Fruit fly (Drosophila melanogaster) whole organism, embryonic: ENCODE data around the gene CG7564.

Experiments
- ATbp ChIP-seq: fragments of 200-800 bp; sonication (Bioruptor generic); optimal IDR thresholded peaks from 2 replicates; lab custom pipeline; 2017; ENCODE audit warnings: missing biosample characterization, mild to moderate bottlenecking, missing genetic modification characterization, missing genetic modification reagents
- CG1024 ChIP-seq: fragments of 200-800 bp; sonication (Bioruptor generic); IDR thresholded peaks from 2 replicates; pipeline ENCODE4 v1.3.6; 2022; ENCODE audit warnings: missing biosample characterization, missing genetic modification characterization
- CG11560 ChIP-seq: fragments of 200-800 bp; sonication (Bioruptor generic); IDR thresholded peaks from 3 replicates; pipeline ENCODE4 v1.3.6; 2022; ENCODE audit warnings: missing biosample characterization, missing genetic modification characterization
- CG1233 ChIP-seq: fragments of 200-800 bp; sonication (Bioruptor generic); optimal IDR thresholded peaks from 4 replicates; lab custom pipeline; 2018; ENCODE audit warnings: missing biosample characterization, mild to moderate bottlenecking, missing genetic modification characterization
- CG13424 ChIP-seq: fragments of 200-800 bp; sonication (Bioruptor generic); optimal IDR thresholded peaks from 2 replicates; lab custom pipeline; 2019; ENCODE audit warnings: missing biosample characterization, mild to moderate bottlenecking, missing genetic modification characterization, moderate library complexity
- CG1603 ChIP-seq: fragments of 200-800 bp; sonication (Bioruptor generic); optimal IDR thresholded peaks from 2 replicates; lab custom pipeline; 2019; ENCODE audit warnings: missing biosample characterization, mild to moderate bottlenecking, missing genetic modification characterization, moderate library complexity
- CG17361 ChIP-seq: fragments of 200-800 bp; sonication (Bioruptor generic); IDR thresholded peaks from 3 replicates; pipeline ENCODE4 v1.3.6; 2022; ENCODE audit warnings: missing biosample characterization, missing genetic modification characterization
- CG31224 ChIP-seq: fragments of 200-800 bp; sonication (Bioruptor generic); IDR thresholded peaks from 2 replicates; pipeline ENCODE4 v1.3.6; 2022; ENCODE audit warnings: missing biosample characterization, missing genetic modification characterization
- CG31441 ChIP-seq: fragments of 200-800 bp; sonication (Bioruptor generic); IDR thresholded peaks from 2 replicates; pipeline ENCODE4 v1.3.6; 2022; ENCODE audit warnings: missing biosample characterization, missing genetic modification characterization
- CG32767 ChIP-seq: fragments of 200-800 bp; sonication (Bioruptor generic); IDR thresholded peaks from 2 replicates; pipeline ENCODE4 v1.3.6; 2022; ENCODE audit warnings: missing biosample characterization, missing genetic modification characterization
- CG4404 ChIP-seq: fragments of 200-800 bp; sonication (Bioruptor generic); IDR thresholded peaks from 2 replicates; pipeline ENCODE4 v1.3.6; 2022; ENCODE audit warnings: missing biosample characterization, missing genetic modification characterization
- CG6272 ChIP-seq: fragments of 200-800 bp; sonication (Bioruptor generic); IDR thresholded peaks from 2 replicates; pipeline ENCODE4 v1.3.6; 2022; ENCODE audit warnings: missing biosample characterization, missing genetic modification characterization
- CG6689 ChIP-seq: fragments of 200-800 bp; sonication (Bioruptor generic); IDR thresholded peaks from 2 replicates; pipeline ENCODE4 v1.3.6; 2022; ENCODE audit warnings: missing biosample characterization, missing genetic modification characterization
- CG8281 ChIP-seq: fragments of 200-800 bp; sonication (Bioruptor generic); optimal IDR thresholded peaks from 2 replicates; lab custom pipeline; 2018; ENCODE audit warnings: missing biosample characterization, mild to moderate bottlenecking, missing genetic modification characterization, moderate library complexity
- CG8924 ChIP-seq: fragments of 200-800 bp; optimal IDR thresholded peaks from 3 replicates; lab custom pipeline; 2019; ENCODE audit warnings: missing biosample characterization, mild to moderate bottlenecking, missing genetic modification characterization, moderate library complexity
- CG9609 ChIP-seq: fragments of 200-800 bp; sonication (Bioruptor generic); optimal IDR thresholded peaks from 3 replicates; lab custom pipeline; 2016; ENCODE audit warnings: missing biosample characterization, missing genetic modification characterization
- CG9797 ChIP-seq: fragments of 200-800 bp; sonication (Bioruptor generic); optimal IDR thresholded peaks from 3 replicates; lab custom pipeline; 2018; ENCODE audit warnings: missing biosample characterization, mild to moderate bottlenecking, missing genetic modification characterization
- CrebB ChIP-seq: fragments of 200-800 bp; sonication (Bioruptor generic); optimal IDR thresholded peaks from 3 replicates; lab custom pipeline; 2018; ENCODE audit warnings: missing biosample characterization, mild to moderate bottlenecking, missing genetic modification characterization
- Eip74EF ChIP-seq, 2 experiments: fragments of 200-800 bp in 1 of 2; fragments of >200 bp in 1 of 2; sonication (Bioruptor generic) in 1 of 2; optimal IDR thresholded peaks; 2 replicates each; lab custom pipeline; 2017 to 2019; ENCODE audit warnings: missing biosample characterization in 2 of 2, missing genetic modification characterization in 2 of 2, mild to moderate bottlenecking in 1 of 2, moderate library complexity in 1 of 2
- Fer1 ChIP-seq: fragments of 200-800 bp; sonication (Bioruptor generic); optimal IDR thresholded peaks from 2 replicates; lab custom pipeline; 2017; ENCODE audit warnings: missing biosample characterization, mild to moderate bottlenecking, missing genetic modification characterization
- HmgZ ChIP-seq: fragments of 200-800 bp; sonication (Bioruptor generic); optimal IDR thresholded peaks from 2 replicates; lab custom pipeline; 2018; ENCODE audit warnings: missing biosample characterization, mild to moderate bottlenecking, missing genetic modification characterization
- Hr39 ChIP-seq: fragments of >200 bp; optimal IDR thresholded peaks from 2 replicates; lab custom pipeline; 2017
- NfI ChIP-seq: fragments of 200-800 bp; sonication (Bioruptor generic); optimal IDR thresholded peaks from 3 replicates; lab custom pipeline; 2018; ENCODE audit warnings: missing biosample characterization, mild to moderate bottlenecking, missing genetic modification characterization, moderate library complexity
- Opbp ChIP-seq: fragments of 200-800 bp; sonication (Bioruptor generic); IDR thresholded peaks from 3 replicates; pipeline ENCODE4 v1.3.6; 2022; ENCODE audit warnings: missing biosample characterization, missing genetic modification characterization; ENCODE audit not compliant: partially characterized antibody
- Ravus ChIP-seq: fragments of 200-800 bp; sonication (Bioruptor generic); IDR thresholded peaks from 2 replicates; pipeline ENCODE4 v1.3.6; 2022; ENCODE audit warnings: missing biosample characterization, missing genetic modification characterization
- Six4 ChIP-seq: fragments of 200-800 bp; sonication (Bioruptor generic); optimal IDR thresholded peaks from 2 replicates; lab custom pipeline; 2016; ENCODE audit warnings: missing biosample characterization, missing genetic modification characterization
- ara ChIP-seq: fragments of 200-800 bp; sonication (Bioruptor generic); IDR thresholded peaks from 2 replicates; pipeline ENCODE4 v1.3.6; 2022; ENCODE audit warnings: missing biosample characterization, missing genetic modification characterization
- bab2 ChIP-seq: fragments of 200-800 bp; sonication (Bioruptor generic); optimal IDR thresholded peaks from 2 replicates; lab custom pipeline; 2016; ENCODE audit warnings: missing biosample characterization, missing genetic modification characterization
- caup ChIP-seq: fragments of 200-800 bp; sonication (Bioruptor generic); optimal IDR thresholded peaks from 3 replicates; lab custom pipeline; 2017; ENCODE audit warnings: missing biosample characterization, mild to moderate bottlenecking, missing genetic modification characterization, moderate library complexity; ENCODE audit not compliant: severe bottlenecking
- disco-r ChIP-seq: fragments of 200-800 bp; sonication (Bioruptor generic); optimal IDR thresholded peaks from 2 replicates; lab custom pipeline; 2016; ENCODE audit warnings: missing biosample characterization, missing genetic modification characterization
- dysf ChIP-seq: fragments of 200-800 bp; sonication (Bioruptor generic); IDR thresholded peaks from 3 replicates; pipeline ENCODE4 v1.3.6; 2022; ENCODE audit warnings: missing biosample characterization, missing genetic modification characterization
- ftz-f1 ChIP-seq: fragments of 200-800 bp; sonication (Bioruptor generic); optimal IDR thresholded peaks from 2 replicates; lab custom pipeline; 2016; ENCODE audit warnings: missing biosample characterization, missing genetic modification characterization
- gce ChIP-seq: fragments of 200-800 bp; sonication (Bioruptor generic); IDR thresholded peaks from 3 replicates; pipeline ENCODE4 v1.3.6; 2022; ENCODE audit warnings: missing biosample characterization, missing genetic modification characterization
- gro ChIP-seq: fragments of 200-800 bp; sonication (Bioruptor generic); optimal IDR thresholded peaks from 2 replicates; lab custom pipeline; 2016; ENCODE audit warnings: missing biosample characterization, missing genetic modification characterization
- hkb ChIP-seq, 2 experiments: fragments of 200-800 bp in 1 of 2; fragments of >200 bp in 1 of 2; sonication (Bioruptor generic) in 1 of 2; IDR thresholded peaks in 1 of 2; optimal IDR thresholded peaks in 1 of 2; 2 replicates each; pipeline versions ENCODE4 v1.3.6 to Lab custom; 2017 to 2022; ENCODE audit warnings: missing biosample characterization in 1 of 2, missing genetic modification characterization in 1 of 2
- lola ChIP-seq, 3 experiments: fragments of >200 bp in 2 of 3; fragments of 200-800 bp in 1 of 3; sonication (Bioruptor generic) in 1 of 3; optimal IDR thresholded peaks; 2 replicates each; lab custom pipeline; 2017 to 2019; ENCODE audit warnings: missing biosample characterization in 3 of 3, missing genetic modification characterization in 3 of 3, mild to moderate bottlenecking in 1 of 3, moderate library complexity in 1 of 3
- nau ChIP-seq: fragments of 200-800 bp; sonication (Bioruptor generic); optimal IDR thresholded peaks from 3 replicates; lab custom pipeline; 2017; ENCODE audit warnings: missing biosample characterization, mild to moderate bottlenecking, missing genetic modification characterization, missing genetic modification reagents
- nerfin-1 ChIP-seq: fragments of 200-800 bp; sonication (Bioruptor generic); optimal IDR thresholded peaks from 3 replicates; lab custom pipeline; 2019; ENCODE audit warnings: missing biosample characterization, mild to moderate bottlenecking, missing genetic modification characterization, moderate library complexity
- oc ChIP-seq: fragments of 200-800 bp; sonication (Bioruptor generic); optimal IDR thresholded peaks from 2 replicates; lab custom pipeline; 2018; ENCODE audit warnings: missing biosample characterization, mild to moderate bottlenecking, missing genetic modification characterization, moderate library complexity
- ro ChIP-seq: fragments of 200-800 bp; sonication (Bioruptor generic); IDR thresholded peaks from 2 replicates; pipeline ENCODE4 v1.3.6; 2022; ENCODE audit warnings: missing biosample characterization, missing genetic modification characterization
- sc ChIP-seq, 3 experiments: fragments of >200 bp in 2 of 3; fragments of 200-800 bp in 1 of 3; sonication (Bioruptor generic) in 1 of 3; optimal IDR thresholded peaks; 2 replicates in 2 of 3; 3 replicates in 1 of 3; lab custom pipeline; 2017; ENCODE audit warnings: mild to moderate bottlenecking in 1 of 3, missing biosample characterization in 1 of 3, missing genetic modification characterization in 1 of 3, missing genetic modification reagents in 1 of 3
- tap ChIP-seq: fragments of 200-800 bp; optimal IDR thresholded peaks from 3 replicates; lab custom pipeline; 2019; ENCODE audit warnings: missing biosample characterization, mild to moderate bottlenecking, missing genetic modification characterization, moderate library complexity
- trem ChIP-seq: fragments of 200-800 bp; optimal IDR thresholded peaks from 3 replicates; lab custom pipeline; 2019; ENCODE audit warnings: missing biosample characterization, mild to moderate bottlenecking, missing genetic modification characterization, moderate library complexity
- vnd ChIP-seq: fragments of 200-800 bp; sonication (Bioruptor generic); IDR thresholded peaks from 3 replicates; pipeline ENCODE4 v1.3.6; 2022; ENCODE audit warnings: missing biosample characterization, missing genetic modification characterization; ENCODE audit not compliant: partially characterized antibody
- vvl ChIP-seq: fragments of 200-800 bp; sonication (Bioruptor generic); IDR thresholded peaks from 2 replicates; pipeline ENCODE4 v1.3.6; 2022; ENCODE audit warnings: missing biosample characterization, missing genetic modification characterization
- wek ChIP-seq: fragments of 200-800 bp; sonication (Bioruptor generic); optimal IDR thresholded peaks from 3 replicates; lab custom pipeline; 2018; ENCODE audit warnings: missing biosample characterization, mild to moderate bottlenecking, missing genetic modification characterization, moderate library complexity
- wor ChIP-seq: fragments of 200-800 bp; sonication (Bioruptor generic); IDR thresholded peaks from 2 replicates; pipeline ENCODE4 v1.3.6; 2022; ENCODE audit warnings: missing biosample characterization, missing genetic modification characterization

Gene CG7564

DNA sequence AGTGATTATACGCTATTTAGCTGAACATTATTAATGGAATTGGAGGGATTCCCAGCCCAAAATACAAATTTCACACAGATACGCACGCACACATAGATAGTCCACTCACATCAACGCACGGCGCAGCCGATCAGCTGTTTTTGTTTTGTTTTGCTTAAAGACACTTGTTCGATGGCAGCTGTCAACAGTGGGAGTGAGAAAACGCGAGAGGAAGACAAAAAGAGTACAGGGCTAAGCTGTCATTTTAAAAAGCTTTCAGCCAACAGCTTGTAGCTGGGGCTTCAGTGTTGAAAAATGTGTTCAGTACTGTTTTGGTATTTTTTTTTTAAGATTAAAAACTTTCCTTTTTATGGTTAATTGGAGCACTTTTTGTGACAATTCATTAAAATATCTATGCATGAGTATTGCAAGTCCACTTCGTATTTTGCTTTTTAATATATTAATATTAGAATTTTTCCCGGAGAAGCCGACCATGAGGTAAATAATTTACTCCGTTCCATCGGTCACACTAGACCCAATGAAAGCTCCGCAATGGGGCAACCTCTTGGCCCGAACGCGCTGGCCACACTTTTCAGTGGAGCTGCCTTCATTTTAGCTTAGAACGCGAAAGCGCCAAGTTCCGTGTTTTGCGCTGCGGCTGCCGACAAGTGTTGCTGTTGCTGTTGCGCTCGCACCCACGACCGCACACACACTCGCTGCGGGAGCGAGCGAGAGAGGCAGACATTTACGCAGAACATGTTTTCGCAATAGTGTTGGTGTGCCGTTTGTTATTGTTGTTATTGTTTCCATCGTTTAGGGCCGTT, 19.0 kb downstream of the CG7564 start (continued):
- TF ChIP-seq CG11560 (tag; lab: Robert Waterston, UW) (no peak), CG9797 (GFP tag; lab: Kevin White, UChicago) (peak; percentile 85), Hr39 (lab: Kevin White, UChicago) (no peak), CG8924 (tag; lab: Kevin White, UChicago) (peak; percentile 37), CG6272 (GFP tag; lab: Robert Waterston, UW) (0 out of 2 replicates have a peak, but pooled peaks have one; percentile 26), CG6689 (GFP tag; lab: Robert Waterston, UW) (peak; percentile 44), gro (GFP tag; lab: Kevin White, UChicago) (peak; percentile 80), vvl (GFP tag; lab: Robert Waterston, UW) (peak; percentile 74), wek (GFP tag; lab: Kevin White, UChicago) (peak; percentile 43), trem (peak; percentile 3), HmgZ (peak; percentile 86), lola (GFP tag; optimal IDR thresholded peaks at IDR 0.05; lab: Kevin White, UChicago) (peak in 1 of 3 experiments; percentile 24), tap (tag; lab: Kevin White, UChicago) (peak; percentile 17), CG1603 (tag; lab: Kevin White, UChicago) (peak; percentile 25), CG13424 (peak; percentile 47), hkb (optimal IDR thresholded peaks at IDR 0.05; lab: Kevin White, UChicago) (peak; percentile 51), hkb (GFP tag; IDR thresholded peaks at IDR 0.05; lab: Robert Waterston, UW) (0 out of 2 replicates have a peak, but pooled peaks have one; percentile 33), ro (no peak), bab2 (GFP tag; lab: Kevin White, UChicago) (peak; percentile 27), nerfin-1 (tag; lab: Kevin White, UChicago) (no peak), Eip74EF (GFP tag; optimal IDR thresholded peaks at IDR 0.05; lab: Kevin White, UChicago) (peak in 1 of 2 experiments; percentile 53), sc (optimal IDR thresholded peaks at IDR 0.05; lab: Kevin White, UChicago) (no peak), sc (GFP tag; optimal IDR thresholded peaks at IDR 0.05; lab: Kevin White, UChicago) (no peak), NfI (no peak), CG9609 (peak; percentile 15), disco-r (GFP tag; lab: Kevin White, UChicago) (no peak), CG1024 (GFP tag; lab: Robert Waterston, UW) (no peak), CG31224 (GFP tag; lab: Robert Waterston, UW) (peak; percentile 45), Ravus (GFP tag; lab: Robert Waterston, UW) (no peak), oc (tag; lab: Kevin White, UChicago) (peak; percentile 38), nau (GFP tag; lab: Kevin White, UChicago) (peak; percentile 17), CG4404 (peak; percentile 18; the same call in 1 of the 2 replicates), ftz-f1 (GFP tag; lab: Kevin White, UChicago) (peak; percentile 86), dysf (GFP tag; lab: Robert Waterston, UW) (peak; percentile 44; the same call in 2 of the 3 replicates), CG32767 (GFP tag; lab: Robert Waterston, UW) (peak; percentile 14; the same call in 1 of the 2 replicates), ara (0 out of 2 replicates have a peak, but pooled peaks have one; percentile 35), vnd (GFP tag; lab: Robert Waterston, UW) (0 out of 3 replicates have a peak, but pooled peaks have one; percentile 11), CG1233 (GFP tag; lab: Kevin White, UChicago) (peak; percentile 8), Opbp (GFP tag; lab: Robert Waterston, UW) (peak; percentile 71; the same call in 2 of the 3 replicates), CG8281 (tag; lab: Kevin White, UChicago) (no peak), CG17361 (peak; percentile 48; the same call in 2 of the 3 replicates), gce (GFP tag; lab: Robert Waterston, UW) (peak; percentile 44; the same call in 1 of the 3 replicates), CrebB (peak; percentile 69), wor (GFP tag; lab: Robert Waterston, UW) (no peak), caup (GFP tag; lab: Kevin White, UChicago) (peak; percentile 61), Six4 (GFP tag; lab: Kevin White, UChicago) (no peak), CG31441 (GFP tag; lab: Robert Waterston, UW) (peak; percentile 56), Fer1 (peak; percentile 56), ATbp (GFP tag; lab: Kevin White, UChicago) (no peak)
